Fruit fly (Drosophila melanogaster): ENCODE data around the gene Cyp313a4.

DNA sequence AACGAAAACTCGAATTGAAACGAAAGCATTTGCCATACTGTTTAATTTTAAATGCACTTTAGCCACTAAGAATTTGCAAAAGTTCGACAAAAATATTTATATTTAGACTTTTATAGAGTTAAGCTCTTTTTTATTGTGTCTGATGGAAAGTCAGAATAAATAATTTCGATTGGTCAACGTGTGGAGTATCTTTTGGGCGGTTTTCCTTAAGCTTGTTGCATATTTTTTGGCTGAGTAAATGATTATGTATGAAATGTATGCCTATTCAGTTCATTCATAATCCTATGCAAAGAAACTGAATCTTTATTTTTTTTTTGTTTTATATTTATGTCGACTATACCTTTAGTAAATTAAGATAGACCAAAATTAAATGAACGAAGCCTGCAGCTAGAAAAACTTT, 28.4 kb downstream of the Cyp313a4 start:
- no peak for TF ChIP-seq net (GFP tag; optimal IDR thresholded peaks at IDR 0.05)
- TF ChIP-seq pdm3 (GFP tag; optimal IDR thresholded peaks at IDR 0.05) = no peak
- TF ChIP-seq svp (GFP tag) = no peak
- no peak for TF ChIP-seq CG6854 (GFP tag; optimal IDR thresholded peaks at IDR 0.05)
- TF ChIP-seq CG32006 (GFP tag; optimal IDR thresholded peaks at IDR 0.05) = no peak
- no peak for TF ChIP-seq Lpt (GFP tag; optimal IDR thresholded peaks at IDR 0.05)
- TF ChIP-seq Sox15 (GFP tag; optimal IDR thresholded peaks at IDR 0.05) = no peak
- TF ChIP-seq CG10631 (GFP tag; optimal IDR thresholded peaks at IDR 0.05) = no peak
- TF ChIP-seq OdsH (GFP tag; optimal IDR thresholded peaks at IDR 0.05) = no peak

Data from whole organism, prepupa.